Fruit fly (Drosophila melanogaster) S2 (cell line): ENCODE results near the gene CG16775.

Experiments used
- CG8478 ChIP-seq: fragments of >200 bp; optimal IDR thresholded peaks from 2 replicates; lab custom pipeline; 2018
- CTCF ChIP-seq, 2 experiments: fragments of >200 bp; optimal IDR thresholded peaks; 2 replicates each; lab custom pipeline; 2018

DNA sequence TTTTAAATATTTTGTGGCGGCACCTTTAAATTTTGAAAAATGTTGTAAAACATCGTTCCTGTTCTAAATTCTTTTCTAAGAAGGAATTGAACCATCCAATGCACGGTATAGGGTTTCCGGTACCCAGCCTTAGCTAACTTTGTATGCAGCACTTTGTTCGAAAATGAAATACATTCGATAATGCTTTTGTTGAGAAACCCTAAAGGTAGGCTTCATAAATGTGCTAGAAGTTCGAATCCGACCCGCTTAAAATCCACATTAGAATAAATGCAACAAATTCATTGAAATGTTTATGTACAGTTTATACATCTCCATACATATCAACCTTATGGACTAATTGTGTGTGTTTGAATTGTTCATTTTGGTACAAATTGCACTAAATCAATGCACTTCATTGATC lies 12.2 kb upstream of the CG16775 start:
- TF ChIP-seq CTCF (optimal IDR thresholded peaks at IDR 0.05; lab: Kevin White, UChicago) = no peak
- TF ChIP-seq CG8478 = no peak
